Fruit fly (Drosophila melanogaster) whole organism, prepupa: ENCODE results near the gene Apc2.

ENCODE experiments used
- CG3032 ChIP-seq: fragments of 200-800 bp; optimal IDR thresholded peaks from 2 replicates; lab custom pipeline; 2019; ENCODE audit warnings: missing biosample characterization, mild to moderate bottlenecking, missing genetic modification characterization, moderate library complexity
- CG6276 ChIP-seq: fragments of 200-800 bp; sonication (Bioruptor generic); optimal IDR thresholded peaks from 2 replicates; lab custom pipeline; 2017; ENCODE audit warnings: missing biosample characterization, mild to moderate bottlenecking, missing genetic modification characterization
- svp ChIP-seq: fragments of 200-800 bp; sonication (Bioruptor generic); peaks from one replicate; lab custom pipeline; 2016; ENCODE audit warnings: missing biosample characterization, missing genetic modification characterization

- TF ChIP-seq CG3032 (tag; lab: Kevin White, UChicago) (no peak), CG6276 (GFP tag; lab: Kevin White, UChicago) (no peak), svp (peak; percentile 91)
Measured at dm6 chr3R:24121669-24122068, 42.1 kb upstream of the Apc2 start.
